Worm (Caenorhabditis elegans): ENCODE measurements around the gene sri-10.

The sri-10 gene

ce11 chrV:18790658-18791057, 15.7 kb downstream of the sri-10 start, which contains the start of gene nhr-231:
nhr-231 (plus strand) TSS chrV:18790958.
- TF ChIP-seq sea-1 (GFP tag; conservative IDR thresholded peaks at IDR 0.05) (no peak), pes-1 (GFP tag; IDR thresholded peaks at IDR 0.05) (no peak), scrt-1 (GFP tag; IDR thresholded peaks at IDR 0.05) (no peak), B0310.2 (tag; optimal IDR thresholded peaks at IDR 0.05) (no peak), hmg-4 (GFP tag; optimal IDR thresholded peaks at IDR 0.05) (no peak), tbx-11 (GFP tag; IDR thresholded peaks at IDR 0.05) (no peak), tra-4 (tag; optimal IDR thresholded peaks at IDR 0.05) (no peak), ama-1 (optimal IDR thresholded peaks at IDR 0.05) (no peak), tbx-37 (GFP tag; conservative IDR thresholded peaks at IDR 0.05) (no peak), ets-7 (tag; optimal IDR thresholded peaks at IDR 0.05) (no peak), F13C5.2 (tag; optimal IDR thresholded peaks at IDR 0.05) (no peak), aly-1 (tag; optimal IDR thresholded peaks at IDR 0.05) (no peak), ceh-36 (tag; optimal IDR thresholded peaks at IDR 0.05) (no peak), hmbx-1 (tag; optimal IDR thresholded peaks at IDR 0.05) (no peak), flt-1 (GFP tag; IDR thresholded peaks at IDR 0.05) (no peak)

DNA sequence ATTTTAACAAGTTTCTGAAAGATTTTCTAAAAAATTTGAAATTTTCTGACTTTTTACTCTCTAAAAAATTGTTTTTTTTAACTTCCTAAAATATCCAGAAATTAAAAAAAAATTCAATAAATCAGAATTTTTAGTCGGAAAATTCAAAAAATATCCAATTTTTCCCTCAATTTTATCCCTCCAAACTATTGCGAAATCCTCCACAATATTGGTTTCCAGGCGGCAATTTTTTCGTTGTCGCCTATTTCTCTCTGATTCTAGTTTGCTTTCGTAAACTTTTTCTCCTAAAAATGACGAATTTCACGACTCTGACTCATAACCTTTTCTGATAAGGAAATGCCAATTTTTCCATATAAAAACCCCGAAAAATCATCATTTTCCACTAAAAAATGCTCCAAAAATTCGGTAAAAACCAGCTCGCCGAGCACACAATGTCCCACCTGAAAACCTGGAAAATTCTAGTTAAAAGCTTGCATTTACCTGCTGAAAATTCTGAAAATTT, 18.8 kb downstream of the sri-10 start, which contains the start of gene Y17D7B.2:
TSS of gene Y17D7B.2 (plus strand) at position 323 of the 502 bp plus-strand sequence.
- TF ChIP-seq tra-4 (tag; optimal IDR thresholded peaks at IDR 0.05) (no peak), aly-1 (tag; optimal IDR thresholded peaks at IDR 0.05) (no peak), sea-1 (GFP tag; conservative IDR thresholded peaks at IDR 0.05) (no peak), B0310.2 (tag; optimal IDR thresholded peaks at IDR 0.05) (no peak), flt-1 (GFP tag; IDR thresholded peaks at IDR 0.05) (no peak), scrt-1 (GFP tag; IDR thresholded peaks at IDR 0.05) (no peak)

DNA sequence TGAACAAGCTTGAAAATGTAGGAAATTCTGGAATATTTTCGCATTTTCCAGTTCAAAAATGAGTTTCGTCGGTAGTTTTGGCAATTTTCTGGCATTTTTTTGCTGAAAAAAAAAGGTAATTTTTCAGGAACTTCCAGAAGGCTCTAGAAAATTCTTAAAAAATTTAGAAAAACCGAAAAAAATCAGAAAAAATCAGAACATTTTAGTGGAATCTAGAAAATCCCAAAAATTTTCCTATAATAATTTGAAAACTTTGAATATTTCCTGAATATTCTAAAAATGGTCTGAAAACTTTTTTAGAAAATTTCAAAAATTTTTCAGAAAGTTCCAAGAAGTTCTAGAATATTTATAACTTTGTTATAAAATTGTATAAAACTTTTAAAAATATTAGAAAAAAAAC, 19.6 kb downstream of the sri-10 start, which contains the start of gene Y17D7B.3:
TSS of gene Y17D7B.3 (minus strand) at position 101 of the 400 bp plus-strand sequence.
- TF ChIP-seq hnd-1 (tag; optimal IDR thresholded peaks at IDR 0.05) (no peak), sea-1 (GFP tag; conservative IDR thresholded peaks at IDR 0.05) (no peak), hmbx-1 (tag; optimal IDR thresholded peaks at IDR 0.05) (no peak), scrt-1 (GFP tag; IDR thresholded peaks at IDR 0.05) (no peak), B0310.2 (tag; optimal IDR thresholded peaks at IDR 0.05) (no peak), hmg-4 (GFP tag; optimal IDR thresholded peaks at IDR 0.05) (no peak), tbx-11 (GFP tag; IDR thresholded peaks at IDR 0.05) (no peak), ama-1 (optimal IDR thresholded peaks at IDR 0.05) (no peak), F13C5.2 (tag; optimal IDR thresholded peaks at IDR 0.05) (no peak), flt-1 (GFP tag; IDR thresholded peaks at IDR 0.05) (no peak), tbx-37 (GFP tag; conservative IDR thresholded peaks at IDR 0.05) (no peak), ets-7 (tag; optimal IDR thresholded peaks at IDR 0.05) (no peak), aly-1 (tag; optimal IDR thresholded peaks at IDR 0.05) (no peak), ceh-13 (GFP tag; optimal IDR thresholded peaks at IDR 0.05) (no peak), ceh-36 (tag; optimal IDR thresholded peaks at IDR 0.05) (no peak)

ce11 chrV:18783474-18783873, 22.8 kb downstream of the sri-10 start, which contains the start of gene Y17D7B.10:
Y17D7B.10 (plus strand) TSS chrV:18783716.
- no peak for TF ChIP-seq tbx-11 (GFP tag; IDR thresholded peaks at IDR 0.05)
- TF ChIP-seq scrt-1 (GFP tag; IDR thresholded peaks at IDR 0.05): no peak
- no peak for TF ChIP-seq flt-1 (GFP tag; IDR thresholded peaks at IDR 0.05)
- no peak for TF ChIP-seq hmg-4 (GFP tag; optimal IDR thresholded peaks at IDR 0.05)
- no peak for TF ChIP-seq hmbx-1 (tag; optimal IDR thresholded peaks at IDR 0.05)
- no peak for TF ChIP-seq ceh-13 (GFP tag; optimal IDR thresholded peaks at IDR 0.05)
- TF ChIP-seq B0310.2 (tag; optimal IDR thresholded peaks at IDR 0.05): no peak
- no peak for TF ChIP-seq ama-1 (optimal IDR thresholded peaks at IDR 0.05)
- no peak for TF ChIP-seq tbx-37 (GFP tag; conservative IDR thresholded peaks at IDR 0.05)

ce11 chrV:18782747-18783146, 23.6 kb downstream of the sri-10 start:
- TF ChIP-seq hmg-4 (GFP tag; optimal IDR thresholded peaks at IDR 0.05): no peak
- TF ChIP-seq tra-4 (tag; optimal IDR thresholded peaks at IDR 0.05): no peak
- TF ChIP-seq sea-1 (GFP tag; conservative IDR thresholded peaks at IDR 0.05): no peak
- TF ChIP-seq ets-7 (tag; optimal IDR thresholded peaks at IDR 0.05): no peak
- no peak for TF ChIP-seq scrt-1 (GFP tag; IDR thresholded peaks at IDR 0.05)
- TF ChIP-seq tbx-37 (GFP tag; conservative IDR thresholded peaks at IDR 0.05): no peak
- TF ChIP-seq ceh-36 (tag; optimal IDR thresholded peaks at IDR 0.05): no peak
- no peak for TF ChIP-seq hnd-1 (tag; optimal IDR thresholded peaks at IDR 0.05)

ce11 chrV:18780605-18781004, 25.7 kb downstream of the sri-10 start:
- no peak for TF ChIP-seq scrt-1 (GFP tag; IDR thresholded peaks at IDR 0.05)
- no peak for TF ChIP-seq ceh-36 (tag; optimal IDR thresholded peaks at IDR 0.05)
- no peak for TF ChIP-seq hmbx-1 (tag; optimal IDR thresholded peaks at IDR 0.05)
- no peak for TF ChIP-seq flt-1 (GFP tag; IDR thresholded peaks at IDR 0.05)
- TF ChIP-seq aly-1 (tag; optimal IDR thresholded peaks at IDR 0.05): no peak
- no peak for TF ChIP-seq ama-1 (optimal IDR thresholded peaks at IDR 0.05)
- no peak for TF ChIP-seq F13C5.2 (tag; optimal IDR thresholded peaks at IDR 0.05)
- no peak for TF ChIP-seq ceh-13 (GFP tag; optimal IDR thresholded peaks at IDR 0.05)
- no peak for TF ChIP-seq sea-1 (GFP tag; conservative IDR thresholded peaks at IDR 0.05)
- no peak for TF ChIP-seq hmg-4 (GFP tag; optimal IDR thresholded peaks at IDR 0.05)
- TF ChIP-seq tbx-11 (GFP tag; IDR thresholded peaks at IDR 0.05): no peak
- TF ChIP-seq ets-7 (tag; optimal IDR thresholded peaks at IDR 0.05): no peak
- TF ChIP-seq tra-4 (tag; optimal IDR thresholded peaks at IDR 0.05): no peak
- no peak for TF ChIP-seq B0310.2 (tag; optimal IDR thresholded peaks at IDR 0.05)
- TF ChIP-seq hnd-1 (tag; optimal IDR thresholded peaks at IDR 0.05): no peak

DNA sequence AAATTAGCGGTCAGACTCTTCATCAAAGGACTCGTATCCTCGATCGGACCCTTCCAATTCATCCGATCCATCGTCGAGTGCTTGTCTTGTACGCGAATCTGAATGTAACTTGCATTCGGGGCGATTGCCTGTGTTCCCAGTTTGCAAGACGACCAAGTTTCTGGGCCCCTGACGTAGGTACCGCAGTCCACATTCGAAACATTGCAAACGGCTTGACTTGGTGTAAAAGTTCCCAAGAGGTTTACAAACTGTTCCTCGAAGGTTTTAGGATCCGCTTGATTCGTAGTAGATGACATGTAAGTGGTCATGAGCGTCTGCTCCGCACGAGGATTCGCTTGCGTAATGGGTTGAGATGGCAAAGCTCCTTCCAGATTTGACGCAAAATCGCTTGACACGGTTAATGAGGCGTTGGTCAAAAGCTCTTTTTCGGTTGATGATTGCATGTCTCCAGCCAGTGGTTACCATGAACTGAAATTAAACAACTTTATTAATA, 30.0 kb downstream of the sri-10 start, which contains the start of gene Y17D7B.4:
TSS of gene Y17D7B.4 (minus strand) at position 443 of the 493 bp plus-strand sequence.
- TF ChIP-seq tra-4 (tag; optimal IDR thresholded peaks at IDR 0.05): no peak
- no peak for TF ChIP-seq B0310.2 (tag; optimal IDR thresholded peaks at IDR 0.05)
- TF ChIP-seq ceh-36 (tag; optimal IDR thresholded peaks at IDR 0.05): no peak
- no peak for TF ChIP-seq aly-1 (tag; optimal IDR thresholded peaks at IDR 0.05)
- TF ChIP-seq ceh-13 (GFP tag; optimal IDR thresholded peaks at IDR 0.05): no peak
- TF ChIP-seq hmg-4 (GFP tag; optimal IDR thresholded peaks at IDR 0.05): no peak
- TF ChIP-seq scrt-1 (GFP tag; IDR thresholded peaks at IDR 0.05): no peak

Measured in whole organism, early embryonic.